Fruit fly (Drosophila melanogaster): Measurements from ENCODE around the gene CG3734.

Gene CG3734

dm6 chr3R:19403096-19403515 is 15.4 kb downstream of the CG3734 start, which contains the start of the genes Ino80 and Aptx (continued):
- TF ChIP-seq stwl (tag; optimal IDR thresholded peaks at IDR 0.05) (peak; percentile 97), CG7786 (GFP tag; optimal IDR thresholded peaks at IDR 0.05) (peak; percentile 96), Hr3 (GFP tag; optimal IDR thresholded peaks at IDR 0.05) (peak; percentile 97), abd-A (tag; optimal IDR thresholded peaks at IDR 0.05) (no peak), CG43689 (GFP tag; IDR thresholded peaks at IDR 0.05) (peak; percentile 81), wor (GFP tag; IDR thresholded peaks at IDR 0.05) (peak; percentile 89), CG12236 (GFP tag; optimal IDR thresholded peaks at IDR 0.05) (peak; percentile 87), cwo (GFP tag; optimal IDR thresholded peaks at IDR 0.05) (peak; percentile 78), GATAe (GFP tag; conservative IDR thresholded peaks at IDR 0.05) (peak; percentile 76; the same call in 1 of the 2 replicates), CG4730 (GFP tag; IDR thresholded peaks at IDR 0.05) (peak; percentile 92), CG11696 (GFP tag; IDR thresholded peaks at IDR 0.05) (peak; percentile 59), CG6689 (GFP tag; IDR thresholded peaks at IDR 0.05) (peak; percentile 94), exex (tag; optimal IDR thresholded peaks at IDR 0.05) (peak; percentile 62), CG9797 (GFP tag; optimal IDR thresholded peaks at IDR 0.05) (peak; percentile 71), mirr (GFP tag; optimal IDR thresholded peaks at IDR 0.05) (peak; percentile 64), wek (GFP tag; optimal IDR thresholded peaks at IDR 0.05) (peak; percentile 65), HmgZ (tag; optimal IDR thresholded peaks at IDR 0.05) (peak; percentile 94), sim (GFP tag; IDR thresholded peaks at IDR 0.05) (peak; percentile 87; the same call in 1 of the 2 replicates), Nf-YA (GFP tag; IDR thresholded peaks at IDR 0.05) (peak; percentile 80), Vsx1 (GFP tag; optimal IDR thresholded peaks at IDR 0.05) (no peak), CG16779 (GFP tag; IDR thresholded peaks at IDR 0.05) (peak; percentile 72), CG15601 (tag; optimal IDR thresholded peaks at IDR 0.05) (peak; percentile 86), CG8478 (optimal IDR thresholded peaks at IDR 0.05) (no peak), sens (GFP tag) (peak; percentile 98), Abd-B (GFP tag; optimal IDR thresholded peaks at IDR 0.05) (peak; percentile 98), bcd (GFP tag; optimal IDR thresholded peaks at IDR 0.05) (peak; percentile 93), fd102C (GFP tag; optimal IDR thresholded peaks at IDR 0.05) (peak; percentile 66), Sox100B (GFP tag; optimal IDR thresholded peaks at IDR 0.05) (peak; percentile 87), CG33557 (GFP tag; optimal IDR thresholded peaks at IDR 0.05) (peak; percentile 89), phol (tag; optimal IDR thresholded peaks at IDR 0.05) (peak; percentile 98), CG6272 (GFP tag; IDR thresholded peaks at IDR 0.05) (peak; percentile 95), ERR (GFP tag; optimal IDR thresholded peaks at IDR 0.05) (peak; percentile 74), danr (GFP tag; IDR thresholded peaks at IDR 0.05) (peak; percentile 89), luna (GFP tag; optimal IDR thresholded peaks at IDR 0.05) (peak; percentile 76), CG18599 (GFP tag; optimal IDR thresholded peaks at IDR 0.05) (peak; percentile 93), CG16815 (GFP tag; optimal IDR thresholded peaks at IDR 0.05) (peak; percentile 96), sd (tag; optimal IDR thresholded peaks at IDR 0.05) (no peak), grn (GFP tag; optimal IDR thresholded peaks at IDR 0.05) (peak; percentile 57), CG8765 (GFP tag; IDR thresholded peaks at IDR 0.05) (peak; percentile 88), bigmax (GFP tag; optimal IDR thresholded peaks at IDR 0.05) (peak; percentile 54), trh (GFP tag; optimal IDR thresholded peaks at IDR 0.05) (peak; percentile 90), unpg (GFP tag; optimal IDR thresholded peaks at IDR 0.05) (peak; percentile 96), mld (GFP tag; IDR thresholded peaks at IDR 0.05; ENCODE audit: partially characterized antibody) (peak; percentile 81), CG15073 (GFP tag; optimal IDR thresholded peaks at IDR 0.05) (peak; percentile 73), NC2β (GFP tag; optimal IDR thresholded peaks at IDR 0.05) (peak; percentile 88), gcm (GFP tag; optimal IDR thresholded peaks at IDR 0.05) (no peak), shn (GFP tag; optimal IDR thresholded peaks at IDR 0.05) (peak; percentile 94), zen2 (GFP tag; IDR thresholded peaks at IDR 0.05; ENCODE audit: partially characterized antibody) (peak; percentile 82), CG11085 (GFP tag; IDR thresholded peaks at IDR 0.05) (peak; percentile 90), Dp (GFP tag; optimal IDR thresholded peaks at IDR 0.05) (peak; percentile 32), NFAT (GFP tag; IDR thresholded peaks at IDR 0.05) (peak; percentile 89)
